Fruit fly (Drosophila melanogaster) whole organism, pupa: ENCODE measurements around the gene CG14273.

Experiments
- CG10348 ChIP-seq: fragments of 200-800 bp; sonication (Bioruptor generic); IDR thresholded peaks from 2 replicates; pipeline ENCODE4 v1.3.6; 2022; ENCODE audit warnings: missing biosample characterization, missing genetic modification characterization
- CG12605 ChIP-seq: fragments of 200-800 bp; sonication (Bioruptor generic); IDR thresholded peaks from 2 replicates; pipeline ENCODE4 v1.3.6; 2022; ENCODE audit warnings: missing biosample characterization, missing genetic modification characterization
- CG13204 ChIP-seq: fragments of 200-800 bp; sonication (Bioruptor generic); optimal IDR thresholded peaks from 2 replicates; lab custom pipeline; 2018; ENCODE audit warnings: missing biosample characterization, mild to moderate bottlenecking, missing genetic modification characterization, moderate library complexity
- CG14655 ChIP-seq: fragments of 200-800 bp; sonication (Bioruptor generic); optimal IDR thresholded peaks from 3 replicates; lab custom pipeline; 2017; ENCODE audit warnings: mild to moderate bottlenecking, missing biosample characterization, missing genetic modification reagents, missing genetic modification characterization
- CG15710 ChIP-seq: fragments of 200-800 bp; sonication (Bioruptor generic); optimal IDR thresholded peaks from 2 replicates; lab custom pipeline; 2018; ENCODE audit warnings: missing biosample characterization, mild to moderate bottlenecking, missing genetic modification characterization, moderate library complexity
- CG17806 ChIP-seq: fragments of 200-800 bp; sonication (Bioruptor generic); optimal IDR thresholded peaks from 2 replicates; lab custom pipeline; 2018; ENCODE audit warnings: missing biosample characterization, mild to moderate bottlenecking, missing genetic modification characterization, moderate library complexity
- CG32121 ChIP-seq: fragments of 200-800 bp; sonication (Bioruptor generic); IDR thresholded peaks from 2 replicates; pipeline ENCODE4 v1.3.6; 2022; ENCODE audit warnings: missing biosample characterization, missing genetic modification characterization
- CG34367 ChIP-seq: fragments of 200-800 bp; sonication (Bioruptor generic); optimal IDR thresholded peaks from 2 replicates; lab custom pipeline; 2018; ENCODE audit warnings: missing biosample characterization, mild to moderate bottlenecking, missing genetic modification characterization
- CG4496 ChIP-seq: fragments of 200-800 bp; sonication (Bioruptor generic); IDR thresholded peaks from 3 replicates; pipeline ENCODE4 v1.3.6; 2022; ENCODE audit warnings: missing biosample characterization, missing genetic modification characterization
- CG8159 ChIP-seq: fragments of 200-800 bp; sonication (Bioruptor generic); optimal IDR thresholded peaks from 3 replicates; lab custom pipeline; 2018; ENCODE audit warnings: missing biosample characterization, mild to moderate bottlenecking, missing genetic modification characterization, moderate library complexity
- CG8301 ChIP-seq: fragments of 200-800 bp; sonication (Bioruptor generic); optimal IDR thresholded peaks from 2 replicates; lab custom pipeline; 2018; ENCODE audit warnings: missing biosample characterization, mild to moderate bottlenecking, missing genetic modification characterization
- CG9948 ChIP-seq: fragments of 200-800 bp; sonication (Bioruptor generic); optimal IDR thresholded peaks from 2 replicates; lab custom pipeline; 2018; ENCODE audit warnings: missing biosample characterization, mild to moderate bottlenecking, missing genetic modification characterization, moderate library complexity
- D1 ChIP-seq: fragments of 200-800 bp; sonication (Bioruptor generic); optimal IDR thresholded peaks from 2 replicates; lab custom pipeline; 2018; ENCODE audit warnings: missing biosample characterization, mild to moderate bottlenecking, missing genetic modification characterization, moderate library complexity
- EcR ChIP-seq: fragments of 200-800 bp; sonication (Bioruptor generic); optimal IDR thresholded peaks from 3 replicates; lab custom pipeline; 2019; ENCODE audit warnings: missing biosample characterization, missing genetic modification characterization, mild to moderate bottlenecking, moderate library complexity, missing genetic modification reagents
- Ets98B ChIP-seq: fragments of 200-800 bp; sonication (Bioruptor generic); IDR thresholded peaks from 2 replicates; pipeline ENCODE4 v1.3.6; 2022; ENCODE audit warnings: missing biosample characterization, missing genetic modification characterization
- Pif1A ChIP-seq: fragments of 200-800 bp; sonication (Bioruptor generic); optimal IDR thresholded peaks from 3 replicates; lab custom pipeline; 2016; ENCODE audit warnings: missing biosample characterization, missing genetic modification characterization
- Pif1B ChIP-seq: fragments of 200-800 bp; sonication (Bioruptor generic); optimal IDR thresholded peaks from 3 replicates; lab custom pipeline; 2016; ENCODE audit warnings: missing biosample characterization, missing genetic modification characterization
- Snoo ChIP-seq: fragments of 200-800 bp; sonication (Bioruptor generic); optimal IDR thresholded peaks from 3 replicates; lab custom pipeline; 2017; ENCODE audit warnings: missing biosample characterization, mild to moderate bottlenecking, missing genetic modification characterization, inconsistent platforms
- fd96Ca ChIP-seq: fragments of 200-800 bp; sonication (Bioruptor generic); IDR thresholded peaks from 3 replicates; pipeline ENCODE4 v1.3.6; 2022; ENCODE audit warnings: missing biosample characterization, missing genetic modification characterization
- gl ChIP-seq: fragments of 200-800 bp; sonication (Bioruptor generic); optimal IDR thresholded peaks from 2 replicates; lab custom pipeline; 2018; ENCODE audit warnings: missing biosample characterization, mild to moderate bottlenecking, missing genetic modification characterization
- rn ChIP-seq: fragments of 200-800 bp; sonication (Bioruptor generic); IDR thresholded peaks from 2 replicates; pipeline ENCODE4 v1.3.6; 2022; ENCODE audit warnings: missing biosample characterization, missing genetic modification characterization

CG14273 gene

DNA sequence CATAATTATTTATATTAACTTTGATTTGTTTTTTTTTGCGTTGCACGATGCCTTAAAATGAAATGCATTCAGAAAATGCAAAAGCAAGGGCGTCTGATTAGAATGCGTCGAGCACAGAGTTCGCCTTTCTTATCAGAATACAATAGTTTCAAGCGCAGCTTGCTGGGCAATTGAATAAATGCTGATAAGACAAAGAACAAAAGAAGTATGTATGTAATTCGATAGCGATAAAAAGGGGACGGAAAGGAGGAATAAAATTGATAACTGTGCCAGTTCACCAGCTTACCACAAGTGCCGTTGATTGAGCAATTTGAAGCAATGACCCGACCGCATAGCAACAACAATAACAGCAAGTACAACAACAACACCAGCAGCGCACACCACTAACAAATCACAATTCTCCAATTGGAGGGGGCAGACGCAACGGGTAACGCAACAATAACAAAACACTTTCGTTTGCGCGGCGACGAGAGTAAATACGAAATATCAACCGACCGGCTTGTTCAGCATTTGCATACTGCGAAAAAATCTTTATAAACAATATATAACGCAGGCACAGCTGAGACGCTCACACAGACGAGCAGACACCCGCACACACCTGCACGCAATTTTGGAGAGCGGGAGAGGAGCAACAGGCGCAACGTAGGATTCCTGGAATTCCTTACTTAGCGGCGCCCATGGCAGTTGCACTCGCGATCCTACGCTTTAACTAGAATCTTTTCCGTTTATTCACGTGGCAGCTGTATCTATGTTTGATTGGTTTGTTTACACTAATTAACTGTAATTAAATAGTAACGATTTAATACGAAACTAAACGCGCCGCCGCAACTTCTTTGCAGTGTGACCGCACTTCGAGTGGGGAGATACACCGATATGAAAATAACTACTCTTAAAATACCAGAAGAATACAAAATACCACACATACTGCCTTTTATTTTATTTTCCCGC lies 42.0 kb upstream of the CG14273 start, which contains the start of gene Btk:
Gene Btk, minus strand, starts transcription at position 860 of the 948 bp plus-strand sequence.
- peak; percentile 85 for TF ChIP-seq EcR (GFP tag; lab: Kevin White, UChicago)
- peak; percentile 19 for TF ChIP-seq Snoo (tag; lab: Kevin White, UChicago)
- no peak for TF ChIP-seq CG15710 (tag; lab: Kevin White, UChicago)
- TF ChIP-seq CG32121: peak; percentile 12; the same call in 1 of the 2 replicates
- TF ChIP-seq CG8159: no peak

DNA sequence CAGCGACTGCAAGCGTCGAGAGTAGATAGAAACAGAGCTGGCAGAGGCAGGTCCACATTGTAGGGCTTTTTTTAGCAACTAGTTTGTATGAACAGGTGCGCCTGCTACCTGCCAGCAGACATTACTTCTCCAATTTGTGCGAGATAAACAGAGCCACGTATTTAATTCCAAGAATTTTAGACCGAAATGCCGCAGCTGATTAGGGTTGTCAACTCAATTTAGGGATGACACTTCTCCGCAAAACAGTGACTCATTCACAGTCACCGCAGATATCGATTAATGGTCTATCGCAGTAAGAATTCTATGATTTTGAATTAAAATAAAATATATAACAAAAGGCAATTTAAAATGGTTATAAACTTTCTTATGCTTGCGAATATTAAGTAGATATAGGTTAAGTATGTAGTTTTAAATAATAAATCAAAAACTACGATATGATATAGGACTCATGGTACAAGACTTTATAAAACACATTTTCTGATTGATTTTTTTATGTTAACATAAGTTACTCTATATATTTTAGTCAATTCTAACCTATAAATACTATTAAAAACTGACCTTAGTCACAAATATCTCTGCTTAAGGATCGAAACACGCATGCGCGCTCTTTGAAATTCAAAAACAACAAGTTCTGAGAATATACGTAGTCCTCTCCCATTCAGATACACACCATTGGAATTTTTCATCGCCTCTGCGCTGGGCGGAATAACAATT lies 39.6 kb upstream of the CG14273 start, which contains the start of the genes wol and Scgalpha:
Gene wol, minus strand, starts transcription at position 220 of the 714 bp plus-strand sequence.
Gene Scgalpha, plus strand, starts transcription at position 664 of the 714 bp plus-strand sequence.
- TF ChIP-seq EcR (GFP tag; lab: Kevin White, UChicago) (no peak), rn (no peak), CG13204 (GFP tag; lab: Kevin White, UChicago) (no peak), Ets98B (GFP tag; lab: Robert Waterston, UW) (no peak)

DNA sequence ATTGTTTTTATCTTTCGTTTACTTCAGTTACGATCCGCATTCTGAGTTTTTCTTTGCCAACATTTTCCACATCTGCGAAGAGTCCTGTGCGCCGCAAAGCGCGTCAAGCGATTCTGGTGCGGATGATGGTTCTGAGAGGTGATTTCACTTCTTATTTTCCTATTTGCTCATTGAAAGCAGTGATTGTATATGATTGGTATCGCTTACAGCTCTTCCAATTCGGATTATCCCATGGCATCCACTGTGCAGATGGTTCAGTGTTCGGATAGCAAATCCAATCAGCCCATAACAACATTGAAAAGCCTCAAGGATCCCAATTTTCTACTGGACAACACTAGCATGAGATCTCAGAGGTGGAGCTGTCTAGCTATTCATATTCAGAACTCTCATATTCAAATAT lies 37.9 kb upstream of the CG14273 start:
- no peak for TF ChIP-seq CG8159
- TF ChIP-seq CG13204 (GFP tag; lab: Kevin White, UChicago): no peak

DNA sequence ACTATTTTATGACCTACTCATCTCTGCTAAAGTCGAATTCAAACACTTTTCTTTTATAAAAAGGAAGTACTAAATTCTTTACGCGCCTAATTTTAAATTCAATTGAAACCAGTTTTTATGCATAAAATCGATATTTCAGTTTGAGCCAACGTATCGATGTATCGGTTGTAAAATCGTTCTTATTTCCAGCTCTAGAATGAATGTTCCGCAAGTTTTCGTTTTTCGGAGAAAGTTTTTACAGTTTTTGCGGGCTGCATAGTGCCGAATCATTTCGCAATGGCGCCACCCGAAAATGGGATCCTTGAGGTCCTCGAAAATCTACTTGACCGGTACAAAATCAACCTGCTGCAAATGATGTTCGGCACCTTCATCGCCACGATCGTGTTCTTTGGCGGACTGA lies 37.1 kb upstream of the CG14273 start, which contains the start of gene CG7840:
Gene CG7840, plus strand, starts transcription at position 178 of the 400 bp plus-strand sequence.
- TF ChIP-seq CG34367 (tag; lab: Kevin White, UChicago) (no peak), fd96Ca (GFP tag; lab: Robert Waterston, UW) (no peak), Pif1A (GFP tag; lab: Kevin White, UChicago) (no peak), CG4496 (GFP tag; lab: Robert Waterston, UW) (no peak), rn (no peak), CG10348 (GFP tag; lab: Robert Waterston, UW) (no peak), CG17806 (no peak), Pif1B (GFP tag; lab: Kevin White, UChicago) (no peak), CG9948 (no peak), D1 (tag; lab: Kevin White, UChicago) (no peak), CG32121 (no peak), CG8301 (tag; lab: Kevin White, UChicago) (no peak), gl (no peak), CG12605 (no peak), CG8159 (no peak), CG13204 (GFP tag; lab: Kevin White, UChicago) (no peak), CG15710 (tag; lab: Kevin White, UChicago) (no peak)

DNA sequence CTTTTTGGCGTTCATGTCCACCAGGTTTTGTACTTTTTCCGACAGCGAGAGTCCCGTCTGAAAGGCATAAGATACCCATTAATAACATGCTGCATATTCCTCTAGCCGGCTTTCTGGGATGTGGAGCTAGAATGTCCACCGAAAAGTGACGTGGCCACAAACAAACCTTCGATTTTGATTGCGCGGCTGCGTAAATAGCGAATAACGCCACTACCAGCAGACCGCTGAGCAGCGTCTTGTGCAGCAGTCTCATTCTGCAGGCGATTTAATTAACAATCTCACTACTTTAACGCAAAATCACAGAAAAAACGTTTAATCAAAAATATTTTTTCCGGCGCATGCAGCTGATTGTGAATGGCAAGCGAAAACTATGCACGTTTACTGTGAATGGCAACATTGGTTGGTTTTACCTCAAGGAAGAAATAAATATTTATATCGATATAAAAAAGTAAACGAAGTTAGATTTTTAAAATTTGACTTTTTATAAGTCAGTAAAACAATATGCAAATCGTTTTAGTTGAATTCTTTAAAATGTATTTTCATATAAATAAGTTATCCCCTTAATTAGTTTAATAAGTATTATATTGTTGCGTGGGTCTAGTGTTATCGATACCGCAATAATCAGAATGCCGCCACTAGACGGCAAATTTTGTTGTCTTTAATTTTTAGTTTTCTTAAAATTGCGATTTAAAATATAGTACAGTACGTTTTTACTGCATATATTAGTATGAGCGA lies 34.5 kb upstream of the CG14273 start, which contains the start of the genes Ostgamma and Mettl14:
Gene Ostgamma, minus strand, starts transcription at position 376 of the 735 bp plus-strand sequence.
Gene Mettl14, plus strand, starts transcription at position 611 of the 735 bp plus-strand sequence.
- no peak for TF ChIP-seq CG9948
- TF ChIP-seq CG32121: no peak
- no peak for TF ChIP-seq Pif1A (GFP tag; lab: Kevin White, UChicago)
- no peak for TF ChIP-seq CG10348 (GFP tag; lab: Robert Waterston, UW)
- TF ChIP-seq rn: no peak
- TF ChIP-seq CG12605: no peak
- TF ChIP-seq CG4496 (GFP tag; lab: Robert Waterston, UW): no peak
- TF ChIP-seq CG8159: no peak
- TF ChIP-seq fd96Ca (GFP tag; lab: Robert Waterston, UW): no peak
- TF ChIP-seq Snoo (tag; lab: Kevin White, UChicago): no peak
- TF ChIP-seq D1 (tag; lab: Kevin White, UChicago): no peak
- no peak for TF ChIP-seq CG34367 (tag; lab: Kevin White, UChicago)

- peak; percentile 45; the same call in 1 of the 2 replicates for TF ChIP-seq rn
- TF ChIP-seq fd96Ca (GFP tag; lab: Robert Waterston, UW): peak; percentile 62; the same call in 2 of the 3 replicates
- TF ChIP-seq Pif1A (GFP tag; lab: Kevin White, UChicago): no peak
- peak; percentile 87 for TF ChIP-seq CG17806
- TF ChIP-seq CG8159: peak; percentile 86
- peak; percentile 30 for TF ChIP-seq EcR (GFP tag; lab: Kevin White, UChicago)
- TF ChIP-seq CG15710 (tag; lab: Kevin White, UChicago): peak; percentile 86
- peak; percentile 81 for TF ChIP-seq CG9948
- no peak for TF ChIP-seq CG13204 (GFP tag; lab: Kevin White, UChicago)
- no peak for TF ChIP-seq CG8301 (tag; lab: Kevin White, UChicago)
- peak; percentile 87 for TF ChIP-seq CG34367 (tag; lab: Kevin White, UChicago)
- peak; percentile 85 for TF ChIP-seq Snoo (tag; lab: Kevin White, UChicago)
- TF ChIP-seq CG10348 (GFP tag; lab: Robert Waterston, UW): peak; percentile 57
- no peak for TF ChIP-seq Pif1B (GFP tag; lab: Kevin White, UChicago)
- TF ChIP-seq CG14655: no peak
- TF ChIP-seq CG4496 (GFP tag; lab: Robert Waterston, UW): peak; percentile 95
- no peak for TF ChIP-seq D1 (tag; lab: Kevin White, UChicago)
- peak; percentile 92 for TF ChIP-seq Ets98B (GFP tag; lab: Robert Waterston, UW)
- peak; percentile 69 for TF ChIP-seq gl
- TF ChIP-seq CG12605: peak; percentile 93
- TF ChIP-seq CG32121: peak; percentile 91
Measured at dm6 chr2L:8311091-8311490, 31.4 kb upstream of the CG14273 start, which contains the start of the genes CG7810 and CG7806. TSS of gene CG7810 (minus strand) at chr2L:8311195. TSS of gene CG7806 (plus strand) at chr2L:8311399.
